Worm (Caenorhabditis elegans): ENCODE data around the gene nhr-120.

nhr-120 gene

DNA sequence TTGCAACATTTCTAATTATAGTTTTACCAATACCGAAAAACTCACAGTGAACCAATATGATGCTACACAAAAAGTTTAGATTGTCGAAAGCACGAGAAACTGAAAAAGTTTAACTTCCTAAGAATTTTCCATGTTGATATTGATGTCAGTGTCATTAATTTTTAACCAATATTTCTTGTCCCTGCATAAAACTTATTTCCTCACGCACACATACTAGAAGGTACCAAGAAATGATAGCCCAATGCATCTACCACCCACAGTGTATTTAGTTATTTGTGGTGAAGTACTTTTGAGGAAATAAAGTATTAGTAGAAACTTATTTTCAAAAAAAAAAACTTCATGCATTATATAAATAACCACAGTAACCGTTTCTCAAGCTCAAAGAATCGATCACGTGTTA, 9.0 kb downstream of the nhr-120 start, which contains the start of gene aexr-2:
TSS of gene aexr-2 (minus strand) at position 101 of the 400 bp plus-strand sequence.
- TF ChIP-seq ztf-23 (GFP tag; IDR thresholded peaks at IDR 0.05): no peak
- TF ChIP-seq med-1 (GFP tag; optimal IDR thresholded peaks at IDR 0.05; ENCODE audit: insufficient read depth): no peak
- no peak for TF ChIP-seq ref-1 (GFP tag; conservative IDR thresholded peaks at IDR 0.05)
- TF ChIP-seq flt-1 (GFP tag; IDR thresholded peaks at IDR 0.05): no peak

DNA sequence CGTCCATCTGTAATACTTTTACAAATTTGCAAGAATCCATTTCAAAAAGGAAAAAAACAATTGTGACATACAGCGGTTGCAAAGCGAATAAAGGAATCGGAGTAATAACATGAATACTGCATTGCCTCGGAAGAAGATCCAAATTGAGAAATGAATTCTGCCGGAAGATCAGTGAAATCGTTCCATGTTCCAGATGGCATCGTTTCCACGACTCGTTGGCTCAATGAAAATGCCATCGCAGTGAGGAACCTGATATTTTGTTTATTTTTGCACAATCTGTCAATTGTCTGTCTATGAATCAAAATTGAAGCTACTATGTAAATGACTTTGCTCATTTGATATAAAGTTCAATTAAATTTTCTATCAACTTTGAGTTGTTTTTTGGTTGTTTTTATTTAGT, 9.8 kb downstream of the nhr-120 start:
- TF ChIP-seq ztf-23 (GFP tag; IDR thresholded peaks at IDR 0.05) (no peak), ztf-29 (GFP tag; IDR thresholded peaks at IDR 0.05) (no peak), tab-1 (GFP tag; IDR thresholded peaks at IDR 0.05) (no peak), med-1 (GFP tag; optimal IDR thresholded peaks at IDR 0.05; ENCODE audit: insufficient read depth) (no peak), cog-1 (tag; optimal IDR thresholded peaks at IDR 0.05) (no peak), T22C8.4 (GFP tag; IDR thresholded peaks at IDR 0.05) (no peak), flt-1 (GFP tag; IDR thresholded peaks at IDR 0.05) (no peak), ref-1 (GFP tag; conservative IDR thresholded peaks at IDR 0.05) (no peak)

DNA sequence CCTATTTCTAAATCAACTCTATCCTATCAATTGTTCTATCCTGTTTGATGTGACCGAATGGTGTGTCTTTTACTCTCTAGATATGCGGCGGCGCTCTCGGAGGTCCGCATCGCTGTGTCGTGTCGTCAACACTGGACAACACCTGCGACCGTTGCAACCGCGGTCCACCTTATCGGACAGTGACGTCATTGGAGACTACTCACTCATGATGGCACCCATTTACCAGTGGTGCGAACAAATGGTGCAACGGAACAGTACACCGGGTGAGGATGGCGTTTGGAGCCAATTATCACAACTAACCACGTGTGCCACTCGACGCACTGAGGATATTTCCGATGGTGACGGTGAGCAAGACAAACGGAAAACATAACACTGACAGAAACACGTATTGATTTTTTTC, 15.1 kb downstream of the nhr-120 start:
- no peak for TF ChIP-seq ztf-23 (GFP tag; IDR thresholded peaks at IDR 0.05)

DNA sequence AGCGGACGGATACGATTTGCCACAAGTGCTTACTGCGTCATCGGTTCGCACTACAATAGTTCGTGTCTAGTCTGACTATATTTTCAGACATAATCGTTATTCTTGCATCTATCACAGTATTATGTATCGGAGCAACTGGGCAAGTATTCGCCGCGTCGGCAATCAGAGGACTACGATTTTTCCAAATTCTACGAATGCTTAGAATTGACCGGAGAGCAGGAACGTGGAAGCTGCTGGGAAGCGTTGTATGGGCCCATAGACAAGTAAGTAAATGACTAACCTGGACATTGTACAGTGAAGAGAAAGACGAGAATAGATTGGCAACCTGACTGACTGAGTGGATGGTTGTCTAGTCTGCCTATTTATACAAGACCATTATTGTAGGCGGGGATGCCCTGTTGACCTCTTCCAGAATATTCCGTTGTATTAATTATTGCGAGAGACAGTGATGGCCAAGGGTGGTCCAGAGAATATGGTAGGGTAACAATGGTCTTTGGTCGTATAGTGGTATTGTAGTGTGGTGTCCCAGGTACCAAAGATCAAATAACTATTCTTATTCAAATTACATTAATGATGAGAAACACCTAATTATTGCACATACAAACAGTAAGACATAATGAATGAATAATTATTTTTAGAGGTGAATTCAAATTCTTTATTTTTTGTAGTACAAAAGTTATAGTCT, 17.7 kb downstream of the nhr-120 start, which contains the start of gene clec-266:
TSS of gene clec-266 (minus strand) at position 364 of the 685 bp plus-strand sequence.
- TF ChIP-seq klf-2 (GFP tag; conservative IDR thresholded peaks at IDR 0.05) (no peak), ztf-29 (GFP tag; IDR thresholded peaks at IDR 0.05) (no peak), T22C8.4 (GFP tag; IDR thresholded peaks at IDR 0.05) (no peak), flt-1 (GFP tag; IDR thresholded peaks at IDR 0.05) (0 out of 2 replicates have a peak, but pooled peaks have one; percentile 23), ref-1 (GFP tag; conservative IDR thresholded peaks at IDR 0.05) (no peak), med-1 (GFP tag; optimal IDR thresholded peaks at IDR 0.05; ENCODE audit: insufficient read depth) (no peak)

DNA sequence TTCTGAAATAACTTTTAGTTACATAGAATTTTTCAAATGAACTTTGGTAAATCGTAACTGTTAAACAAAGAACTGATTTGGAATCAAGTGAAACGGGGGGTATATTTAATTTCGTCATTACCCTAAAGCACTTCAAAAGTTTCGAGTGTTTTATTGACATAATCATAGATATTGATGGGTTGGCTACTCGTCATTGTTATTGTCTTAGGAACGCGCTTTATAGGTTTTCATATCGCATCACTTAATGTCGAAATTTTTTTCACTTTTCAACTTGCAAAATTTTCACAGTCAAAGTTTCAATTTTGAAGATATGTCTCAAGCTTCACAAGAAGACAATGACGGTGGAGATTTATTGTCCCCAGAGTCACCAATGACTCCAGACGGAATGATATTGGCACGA, 21.7 kb downstream of the nhr-120 start, which contains the start of gene kqt-1:
TSS of gene kqt-1 (plus strand) at position 301 of the 400 bp plus-strand sequence.
- TF ChIP-seq T22C8.4 (GFP tag; IDR thresholded peaks at IDR 0.05) (no peak), klf-2 (GFP tag; conservative IDR thresholded peaks at IDR 0.05) (no peak), ztf-29 (GFP tag; IDR thresholded peaks at IDR 0.05) (no peak)

DNA sequence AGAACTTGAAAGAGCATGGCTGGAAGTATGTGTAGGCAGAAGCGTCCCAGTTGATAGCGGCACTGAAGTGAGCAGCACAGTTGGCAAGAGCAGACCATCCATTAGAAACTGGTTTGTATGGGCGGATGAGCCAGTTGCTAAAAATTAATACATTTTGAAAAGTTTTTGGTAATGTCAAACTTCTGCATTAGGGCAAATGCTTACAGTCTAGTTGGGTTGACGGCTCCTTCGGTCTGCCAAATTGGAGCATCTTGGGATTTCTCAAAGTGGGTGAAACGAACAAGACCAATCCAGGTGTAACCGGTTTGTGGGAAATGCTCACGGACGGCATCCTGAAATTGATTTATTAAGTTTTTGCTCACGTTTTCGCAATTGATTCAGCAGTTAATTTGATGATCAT, 22.8 kb downstream of the nhr-120 start:
- TF ChIP-seq med-1 (GFP tag; optimal IDR thresholded peaks at IDR 0.05; ENCODE audit: insufficient read depth) (no peak), ztf-29 (GFP tag; IDR thresholded peaks at IDR 0.05) (no peak), cog-1 (tag; optimal IDR thresholded peaks at IDR 0.05) (no peak), ref-1 (GFP tag; conservative IDR thresholded peaks at IDR 0.05) (no peak), klf-2 (GFP tag; conservative IDR thresholded peaks at IDR 0.05) (no peak), tab-1 (GFP tag; IDR thresholded peaks at IDR 0.05) (no peak), ztf-23 (GFP tag; IDR thresholded peaks at IDR 0.05) (no peak), T22C8.4 (GFP tag; IDR thresholded peaks at IDR 0.05) (no peak), flt-1 (GFP tag; IDR thresholded peaks at IDR 0.05) (no peak)

DNA sequence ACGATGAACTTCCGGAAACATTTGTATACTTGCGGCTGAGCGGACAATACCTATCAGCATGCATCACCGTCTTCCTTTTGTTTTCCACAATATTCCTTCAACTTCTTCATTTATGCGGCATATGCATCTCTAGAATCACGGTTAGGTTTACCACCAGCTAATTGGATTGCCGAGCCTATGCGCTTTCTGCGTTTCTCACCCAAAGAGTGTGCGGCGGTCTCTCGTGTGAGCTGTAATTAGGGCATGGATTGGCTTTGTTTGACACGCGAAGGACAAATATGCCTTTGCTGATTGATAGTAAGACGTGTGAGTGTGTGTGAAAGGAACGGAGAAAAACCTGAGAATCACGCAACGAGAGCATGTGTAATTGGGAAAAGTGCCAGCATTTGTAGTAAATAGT, 26.9 kb downstream of the nhr-120 start:
- TF ChIP-seq tab-1 (GFP tag; IDR thresholded peaks at IDR 0.05) (no peak), flt-1 (GFP tag; IDR thresholded peaks at IDR 0.05) (no peak), ztf-23 (GFP tag; IDR thresholded peaks at IDR 0.05) (no peak), klf-2 (GFP tag; conservative IDR thresholded peaks at IDR 0.05) (no peak), ztf-29 (GFP tag; IDR thresholded peaks at IDR 0.05) (no peak), med-1 (GFP tag; optimal IDR thresholded peaks at IDR 0.05; ENCODE audit: insufficient read depth) (no peak), cog-1 (tag; optimal IDR thresholded peaks at IDR 0.05) (no peak), ref-1 (GFP tag; conservative IDR thresholded peaks at IDR 0.05) (no peak), T22C8.4 (GFP tag; IDR thresholded peaks at IDR 0.05) (no peak)

DNA sequence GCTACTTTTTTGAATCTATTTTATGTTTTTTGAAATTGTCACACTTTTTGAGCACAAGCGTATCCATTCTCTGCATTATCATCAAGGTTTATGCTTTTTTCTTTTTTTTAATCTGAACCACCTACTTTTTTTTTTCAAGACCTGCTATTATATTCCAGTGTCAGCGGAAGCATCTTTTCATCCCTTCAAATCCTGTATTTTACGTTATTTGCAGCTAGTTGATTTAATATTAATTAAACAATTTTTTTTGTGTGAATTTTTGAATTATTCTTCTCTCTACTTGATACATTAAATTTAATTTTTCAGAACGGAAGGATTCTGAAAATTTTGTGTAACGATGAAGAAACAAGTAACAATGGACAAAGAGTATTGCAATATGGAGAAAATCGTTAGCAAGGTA, 30.7 kb downstream of the nhr-120 start, which contains the start of gene C25B8.8:
TSS of gene C25B8.8 (plus strand) at position 301 of the 400 bp plus-strand sequence.
- TF ChIP-seq med-1 (GFP tag; optimal IDR thresholded peaks at IDR 0.05; ENCODE audit: insufficient read depth) (no peak), ref-1 (GFP tag; conservative IDR thresholded peaks at IDR 0.05) (no peak), cog-1 (tag; optimal IDR thresholded peaks at IDR 0.05) (no peak), ztf-29 (GFP tag; IDR thresholded peaks at IDR 0.05) (no peak), T22C8.4 (GFP tag; IDR thresholded peaks at IDR 0.05) (no peak), tab-1 (GFP tag; IDR thresholded peaks at IDR 0.05) (no peak), ztf-23 (GFP tag; IDR thresholded peaks at IDR 0.05) (no peak), flt-1 (GFP tag; IDR thresholded peaks at IDR 0.05) (no peak), klf-2 (GFP tag; conservative IDR thresholded peaks at IDR 0.05) (no peak)

DNA sequence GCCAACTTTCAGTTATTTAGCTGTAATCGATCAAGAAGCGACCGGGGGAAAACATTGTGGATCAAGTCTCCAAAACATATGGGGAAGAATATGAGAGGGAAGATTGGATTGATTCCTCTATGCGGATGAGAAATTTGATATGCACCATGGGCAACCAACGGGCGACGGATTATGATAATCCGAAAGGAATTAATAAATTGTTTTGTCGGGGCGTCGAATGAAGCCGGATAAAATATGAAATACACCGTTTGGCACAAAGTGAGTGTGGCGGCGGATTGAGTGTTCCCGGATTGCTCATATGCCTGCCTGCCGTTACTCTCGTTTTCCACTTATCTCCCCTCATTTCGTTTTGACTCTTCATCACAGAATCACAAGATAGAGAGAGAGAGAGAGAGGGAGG, 31.2 kb downstream of the nhr-120 start:
- no peak for TF ChIP-seq med-1 (GFP tag; optimal IDR thresholded peaks at IDR 0.05; ENCODE audit: insufficient read depth)

DNA sequence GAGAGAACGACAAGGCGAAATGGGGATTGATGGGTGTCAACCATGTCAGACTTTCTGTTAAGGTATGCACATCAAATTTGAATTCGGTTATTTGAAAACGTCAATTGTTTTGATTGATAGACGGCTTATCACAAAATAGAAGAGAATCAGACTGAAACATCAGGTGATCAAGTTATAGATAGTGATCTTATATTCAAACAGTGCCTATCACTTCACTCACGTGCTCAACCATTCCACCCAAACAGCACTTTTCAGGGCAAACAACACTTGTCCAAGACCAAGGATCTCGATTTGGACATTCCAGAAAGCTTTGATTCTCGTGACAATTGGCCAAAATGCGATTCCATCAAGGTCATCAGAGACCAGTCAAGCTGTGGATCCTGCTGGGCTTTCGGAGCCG, 32.8 kb downstream of the nhr-120 start:
- no peak for TF ChIP-seq ztf-29 (GFP tag; IDR thresholded peaks at IDR 0.05)
- TF ChIP-seq ztf-23 (GFP tag; IDR thresholded peaks at IDR 0.05): no peak
- no peak for TF ChIP-seq flt-1 (GFP tag; IDR thresholded peaks at IDR 0.05)
- no peak for TF ChIP-seq klf-2 (GFP tag; conservative IDR thresholded peaks at IDR 0.05)
- TF ChIP-seq med-1 (GFP tag; optimal IDR thresholded peaks at IDR 0.05; ENCODE audit: insufficient read depth): no peak
- TF ChIP-seq cog-1 (tag; optimal IDR thresholded peaks at IDR 0.05): no peak
- no peak for TF ChIP-seq T22C8.4 (GFP tag; IDR thresholded peaks at IDR 0.05)
- no peak for TF ChIP-seq tab-1 (GFP tag; IDR thresholded peaks at IDR 0.05)
- TF ChIP-seq ref-1 (GFP tag; conservative IDR thresholded peaks at IDR 0.05): no peak

DNA sequence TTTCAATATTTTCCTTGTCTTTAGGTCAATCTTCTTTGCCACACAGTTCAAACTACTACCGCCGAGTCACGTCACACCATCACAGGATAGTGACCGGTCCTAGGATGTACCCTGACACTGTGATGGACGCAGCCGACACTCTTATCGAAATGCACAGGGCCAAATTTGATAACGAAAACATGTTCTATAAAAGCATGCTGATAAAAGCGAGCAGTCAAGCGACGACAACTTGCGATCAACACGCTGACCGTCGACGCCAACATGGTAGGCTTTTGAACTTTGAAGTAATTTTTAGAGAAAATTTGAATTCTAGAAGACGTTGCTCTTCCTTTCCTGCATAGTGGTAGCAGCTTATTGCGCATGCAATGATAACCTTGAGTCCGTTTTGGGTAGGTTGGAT, 33.4 kb downstream of the nhr-120 start, which contains the start of gene cpr-6:
TSS of gene cpr-6 (plus strand) at position 217 of the 400 bp plus-strand sequence.
- TF ChIP-seq ztf-23 (GFP tag; IDR thresholded peaks at IDR 0.05) (no peak), med-1 (GFP tag; optimal IDR thresholded peaks at IDR 0.05; ENCODE audit: insufficient read depth) (no peak), cog-1 (tag; optimal IDR thresholded peaks at IDR 0.05) (no peak), T22C8.4 (GFP tag; IDR thresholded peaks at IDR 0.05) (no peak), flt-1 (GFP tag; IDR thresholded peaks at IDR 0.05) (no peak), klf-2 (GFP tag; conservative IDR thresholded peaks at IDR 0.05) (no peak)
